ENCODE assay signal across 4 fruit fly cellular contexts in genomic region chr2L:3514569-3515191, dm6.
TF ChIP-seq lines count a peak whose summit lies in the region.

Gene LeuRS (minus strand): TSS chr2L:3514656.
Gene CG17593 (plus strand): TSS chr2L:3514872.

- peak; percentile 13 for TF ChIP-seq CTCF in whole organism, embryonic (GFP tag; optimal IDR thresholded peaks at IDR 0.05; lab: Kevin White, UChicago)

TF ChIP-seq in whole organism, adult, 20 proteins besides CTCF, POLR2A, EP300 and RAD21:
- TF ChIP-seq CG7045 (GFP tag; optimal IDR thresholded peaks at IDR 0.05; lab: Kevin White, UChicago) (no peak), CG12768 (GFP tag; optimal IDR thresholded peaks at IDR 0.05; lab: Kevin White, UChicago) (no peak), kay (GFP tag; lab: Kevin White, UChicago; ENCODE audit: borderline replicate concordance) (peak; percentile 76), Hr96 (GFP tag; optimal IDR thresholded peaks at IDR 0.05; lab: Kevin White, UChicago) (no peak), tj (GFP tag; optimal IDR thresholded peaks at IDR 0.05; lab: Kevin White, UChicago) (peak; percentile 50), Mnt (GFP tag; optimal IDR thresholded peaks at IDR 0.05; lab: Kevin White, UChicago) (peak; percentile 75), bab1 (GFP tag; optimal IDR thresholded peaks at IDR 0.05; lab: Kevin White, UChicago) (peak; percentile 9), toe (GFP tag; optimal IDR thresholded peaks at IDR 0.05; lab: Kevin White, UChicago) (no peak), CG5204 (GFP tag; optimal IDR thresholded peaks at IDR 0.05; lab: Kevin White, UChicago) (no peak)

TF ChIP-seq in whole organism, embryonic, 481 proteins besides CTCF, POLR2A, EP300 and RAD21 (continues in another document):
- TF ChIP-seq Hmr (GFP tag; optimal IDR thresholded peaks at IDR 0.05; lab: Kevin White, UChicago): no peak
- peak in 1 of 2 experiments; percentile 18 for TF ChIP-seq crp (GFP tag; optimal IDR thresholded peaks at IDR 0.05; lab: Kevin White, UChicago)
- no peak for TF ChIP-seq abd-A (tag; optimal IDR thresholded peaks at IDR 0.05; lab: Kevin White, UChicago)
- peak; percentile 50 for TF ChIP-seq CG12391 (tag; optimal IDR thresholded peaks at IDR 0.05; lab: Kevin White, UChicago)
- TF ChIP-seq MBD-R2 (GFP tag; IDR thresholded peaks at IDR 0.05; lab: Robert Waterston, UW): peak; percentile 61
- TF ChIP-seq Deaf1 (tag; optimal IDR thresholded peaks at IDR 0.05; lab: Kevin White, UChicago): no peak
- TF ChIP-seq Ets65A (GFP tag; lab: Kevin White, UChicago): peak; percentile 70
- no peak for TF ChIP-seq CG3995 (GFP tag; optimal IDR thresholded peaks at IDR 0.05; lab: Kevin White, UChicago)
- no peak for TF ChIP-seq CG11247 (GFP tag; IDR thresholded peaks at IDR 0.05; lab: Robert Waterston, UW)
- no peak for TF ChIP-seq CG2202 (tag; optimal IDR thresholded peaks at IDR 0.05; lab: Kevin White, UChicago)
- TF ChIP-seq pzg (GFP tag; optimal IDR thresholded peaks at IDR 0.05; lab: Kevin White, UChicago): peak; percentile 40
- no peak for TF ChIP-seq fu2 (GFP tag; optimal IDR thresholded peaks at IDR 0.05; lab: Kevin White, UChicago)
- no peak for TF ChIP-seq Doc2 (GFP tag; IDR thresholded peaks at IDR 0.05; lab: Robert Waterston, UW)
- TF ChIP-seq HHEX (GFP tag; optimal IDR thresholded peaks at IDR 0.05; lab: Kevin White, UChicago): no peak
- TF ChIP-seq stc (GFP tag; IDR thresholded peaks at IDR 0.05; lab: Robert Waterston, UW): no peak
- TF ChIP-seq Drgx (GFP tag; IDR thresholded peaks at IDR 0.05; lab: Robert Waterston, UW): no peak
- peak; percentile 11 for TF ChIP-seq CG8924 (tag; optimal IDR thresholded peaks at IDR 0.05; lab: Kevin White, UChicago)
- peak; percentile 90 for TF ChIP-seq CG9797 (GFP tag; optimal IDR thresholded peaks at IDR 0.05; lab: Kevin White, UChicago)
- peak; percentile 46; the same call in 1 of the 2 replicates for TF ChIP-seq E2f2 (GFP tag; IDR thresholded peaks at IDR 0.05; lab: Robert Waterston, UW)
- TF ChIP-seq Spps (tag; optimal IDR thresholded peaks at IDR 0.05; lab: Kevin White, UChicago): peak; percentile 38
- peak; percentile 72 for TF ChIP-seq stwl (tag; optimal IDR thresholded peaks at IDR 0.05; lab: Kevin White, UChicago)
- peak; percentile 33 for TF ChIP-seq Dp (GFP tag; optimal IDR thresholded peaks at IDR 0.05; lab: Kevin White, UChicago)
- TF ChIP-seq C15 (GFP tag; IDR thresholded peaks at IDR 0.05; lab: Robert Waterston, UW): no peak
- no peak for TF ChIP-seq sim (GFP tag; IDR thresholded peaks at IDR 0.05; lab: Robert Waterston, UW)
- peak; percentile 58 for TF ChIP-seq Max (GFP tag; optimal IDR thresholded peaks at IDR 0.05; lab: Kevin White, UChicago)
- no peak for TF ChIP-seq CG9215 (GFP tag; IDR thresholded peaks at IDR 0.05; lab: Robert Waterston, UW)
- TF ChIP-seq unpg (GFP tag; optimal IDR thresholded peaks at IDR 0.05; lab: Kevin White, UChicago): no peak
- no peak for TF ChIP-seq croc (GFP tag; conservative IDR thresholded peaks at IDR 0.05; lab: Robert Waterston, UW)
- no peak for TF ChIP-seq Ets97D (GFP tag; optimal IDR thresholded peaks at IDR 0.05; lab: Kevin White, UChicago)

TF ChIP-seq in whole organism, prepupa, 60 proteins besides CTCF, POLR2A, EP300 and RAD21:
- TF ChIP-seq CG11294 (GFP tag; IDR thresholded peaks at IDR 0.05; lab: Robert Waterston, UW) (no peak), svp (GFP tag; lab: Kevin White, UChicago) (peak; percentile 53)

TF ChIP-seq in whole organism, wandering third instar larva, 38 proteins besides CTCF, POLR2A, EP300 and RAD21:
- TF ChIP-seq dl (GFP tag; optimal IDR thresholded peaks at IDR 0.05; lab: Kevin White, UChicago; ENCODE audit: insufficient read depth in 1 of 2, partially characterized antibody in 2 of 2) (no peak), Myc (optimal IDR thresholded peaks at IDR 0.05; lab: Kevin White, UChicago) (peak; percentile 33)
